Worm (Caenorhabditis elegans) whole organism, midembryonic: ENCODE data around the gene srv-9.
"Not testable (repeated sequence)": the region's sequence is repeated elsewhere in the genome, so short reads cannot be mapped to it uniquely, and the experiment has no call there.

Source experiments
- T22C8.4 ChIP-seq: fragments of 200-800 bp; sonication (Bioruptor generic); IDR thresholded peaks from 2 replicates; pipeline ENCODE4 v1.3.6; 2022; ENCODE audit warnings: missing genetic modification characterization, missing compliant biosample characterization
- cog-1 ChIP-seq: sonication (generic microtip); optimal IDR thresholded peaks from 2 replicates; lab custom pipeline; 2016; ENCODE audit warnings: missing genetic modification characterization, missing compliant biosample characterization
- flt-1 ChIP-seq: fragments of 200-800 bp; sonication (Bioruptor generic); IDR thresholded peaks from 2 replicates; pipeline ENCODE4 v1.3.6; 2022; ENCODE audit warnings: missing genetic modification characterization, missing compliant biosample characterization
- klf-2 ChIP-seq: fragments of 200-800 bp; sonication (Bioruptor generic); conservative IDR thresholded peaks from 2 replicates; pipeline ENCODE4 v1.3.6; 2022; ENCODE audit warnings: missing genetic modification reagents, missing genetic modification characterization, missing compliant biosample characterization
- med-1 ChIP-seq: sonication (generic microtip); optimal IDR thresholded peaks from 2 replicates; lab custom pipeline; 2017; ENCODE audit warnings: missing genetic modification characterization, mild to moderate bottlenecking, missing compliant biosample characterization, antibody characterized with exemption, missing genetic modification reagents; ENCODE audit not compliant: insufficient read depth
- ref-1 ChIP-seq: fragments of 200-800 bp; sonication (Bioruptor generic); conservative IDR thresholded peaks from 2 replicates; pipeline ENCODE4 v1.3.6; 2022; ENCODE audit warnings: missing genetic modification reagents, missing genetic modification characterization, missing compliant biosample characterization
- tab-1 ChIP-seq: fragments of 200-800 bp; sonication (Bioruptor generic); IDR thresholded peaks from 2 replicates; pipeline ENCODE4 v1.3.6; 2022; ENCODE audit warnings: missing genetic modification characterization, missing compliant biosample characterization
- ztf-23 ChIP-seq: fragments of 200-800 bp; sonication (Bioruptor generic); IDR thresholded peaks from 2 replicates; pipeline ENCODE4 v1.3.6; 2022; ENCODE audit warnings: missing genetic modification reagents, missing genetic modification characterization, missing compliant biosample characterization
- ztf-29 ChIP-seq: fragments of 200-800 bp; sonication (Bioruptor generic); IDR thresholded peaks from 2 replicates; pipeline ENCODE4 v1.3.6; 2022; ENCODE audit warnings: missing genetic modification reagents, missing genetic modification characterization, missing compliant biosample characterization

The srv-9 gene

ce11 chrV:13445229-13445949 is 22.4 kb upstream of the srv-9 start, which contains the start of gene Y2H9A.4:
TSS of gene Y2H9A.4 (plus strand) at chrV:13445899.
- no peak for TF ChIP-seq klf-2 (GFP tag; lab: Robert Waterston, UW)
- no peak for TF ChIP-seq med-1 (GFP tag; lab: Kevin White, UChicago)
- TF ChIP-seq tab-1 (GFP tag; lab: Robert Waterston, UW) = no peak
- TF ChIP-seq flt-1 (GFP tag; lab: Robert Waterston, UW) = no peak
- no peak for TF ChIP-seq ztf-23 (GFP tag; lab: Robert Waterston, UW)
- TF ChIP-seq ztf-29 (GFP tag; lab: Robert Waterston, UW) = no peak
- no peak for TF ChIP-seq ref-1 (GFP tag; lab: Robert Waterston, UW)
- TF ChIP-seq cog-1 (tag; lab: Kevin White, UChicago) = no peak
- no peak for TF ChIP-seq T22C8.4 (GFP tag; lab: Robert Waterston, UW)

ce11 chrV:13443535-13443934 is 20.6 kb upstream of the srv-9 start, which contains the start of gene Y2H9A.6:
TSS of gene Y2H9A.6 (plus strand) at chrV:13443835.
- TF ChIP-seq ztf-23, ref-1, flt-1 (GFP tag; lab: Robert Waterston, UW): not testable (repeated sequence)

- no peak for TF ChIP-seq ztf-29 (GFP tag; lab: Robert Waterston, UW)
- TF ChIP-seq cog-1 (tag; lab: Kevin White, UChicago) = no peak
- TF ChIP-seq med-1 (GFP tag; lab: Kevin White, UChicago) = no peak
- TF ChIP-seq T22C8.4 (GFP tag; lab: Robert Waterston, UW) = no peak
- TF ChIP-seq flt-1 (GFP tag; lab: Robert Waterston, UW) = no peak
- no peak for TF ChIP-seq klf-2 (GFP tag; lab: Robert Waterston, UW)
- TF ChIP-seq tab-1 (GFP tag; lab: Robert Waterston, UW) = no peak
- TF ChIP-seq ref-1 (GFP tag; lab: Robert Waterston, UW) = no peak
- TF ChIP-seq ztf-23 (GFP tag; lab: Robert Waterston, UW) = no peak
Measured at ce11 chrV:13442819-13443218, 19.9 kb upstream of the srv-9 start.

- TF ChIP-seq ztf-29 (GFP tag; lab: Robert Waterston, UW) = no peak
- TF ChIP-seq cog-1 (tag; lab: Kevin White, UChicago) = no peak
- no peak for TF ChIP-seq T22C8.4 (GFP tag; lab: Robert Waterston, UW)
- TF ChIP-seq ref-1 (GFP tag; lab: Robert Waterston, UW) = no peak
- no peak for TF ChIP-seq klf-2 (GFP tag; lab: Robert Waterston, UW)
- no peak for TF ChIP-seq ztf-23 (GFP tag; lab: Robert Waterston, UW)
Measured at ce11 chrV:13441661-13442060, 18.7 kb upstream of the srv-9 start, which contains the start of gene col-162. TSS of gene col-162 (plus strand) at chrV:13441961.

- no peak for TF ChIP-seq T22C8.4 (GFP tag; lab: Robert Waterston, UW)
- TF ChIP-seq med-1 (GFP tag; lab: Kevin White, UChicago) = no peak
- no peak for TF ChIP-seq ztf-23 (GFP tag; lab: Robert Waterston, UW)
- TF ChIP-seq ref-1 (GFP tag; lab: Robert Waterston, UW) = no peak
- no peak for TF ChIP-seq flt-1 (GFP tag; lab: Robert Waterston, UW)
- TF ChIP-seq ztf-29 (GFP tag; lab: Robert Waterston, UW) = no peak
- no peak for TF ChIP-seq klf-2 (GFP tag; lab: Robert Waterston, UW)
- no peak for TF ChIP-seq tab-1 (GFP tag; lab: Robert Waterston, UW)
- TF ChIP-seq cog-1 (tag; lab: Kevin White, UChicago) = no peak
Measured at ce11 chrV:13437473-13438074, 14.6 kb upstream of the srv-9 start, which contains the start of gene mes-4. TSS of gene mes-4 (minus strand) at chrV:13437545.

ce11 chrV:13432364-13432763 is 9.4 kb upstream of the srv-9 start, which contains the start of gene srd-17:
TSS of gene srd-17 (minus strand) at chrV:13432714.
- TF ChIP-seq klf-2 (GFP tag; lab: Robert Waterston, UW) (no peak), T22C8.4 (GFP tag; lab: Robert Waterston, UW) (no peak), ztf-29 (GFP tag; lab: Robert Waterston, UW) (no peak), med-1 (GFP tag; lab: Kevin White, UChicago) (no peak), cog-1 (tag; lab: Kevin White, UChicago) (no peak), ztf-23 (GFP tag; lab: Robert Waterston, UW) (no peak), flt-1 (GFP tag; lab: Robert Waterston, UW) (no peak), ref-1 (GFP tag; lab: Robert Waterston, UW) (no peak), tab-1 (GFP tag; lab: Robert Waterston, UW) (no peak)

- TF ChIP-seq ztf-23 (GFP tag; lab: Robert Waterston, UW) (no peak), ztf-29 (GFP tag; lab: Robert Waterston, UW) (no peak), cog-1 (tag; lab: Kevin White, UChicago) (no peak), med-1 (GFP tag; lab: Kevin White, UChicago) (no peak), klf-2 (GFP tag; lab: Robert Waterston, UW) (no peak), tab-1 (GFP tag; lab: Robert Waterston, UW) (no peak), T22C8.4 (GFP tag; lab: Robert Waterston, UW) (no peak), ref-1 (GFP tag; lab: Robert Waterston, UW) (no peak), flt-1 (GFP tag; lab: Robert Waterston, UW) (no peak)
Measured at ce11 chrV:13428660-13429059, 5.7 kb upstream of the srv-9 start, which contains the start of gene srd-19. TSS of gene srd-19 (minus strand) at chrV:13428760.

- TF ChIP-seq med-1 (GFP tag; lab: Kevin White, UChicago) = no peak
- no peak for TF ChIP-seq cog-1 (tag; lab: Kevin White, UChicago)
- TF ChIP-seq tab-1 (GFP tag; lab: Robert Waterston, UW) = no peak
- TF ChIP-seq ztf-23 (GFP tag; lab: Robert Waterston, UW) = no peak
- TF ChIP-seq flt-1 (GFP tag; lab: Robert Waterston, UW) = no peak
- no peak for TF ChIP-seq klf-2 (GFP tag; lab: Robert Waterston, UW)
- no peak for TF ChIP-seq T22C8.4 (GFP tag; lab: Robert Waterston, UW)
- TF ChIP-seq ztf-29 (GFP tag; lab: Robert Waterston, UW) = no peak
- no peak for TF ChIP-seq ref-1 (GFP tag; lab: Robert Waterston, UW)
Measured at ce11 chrV:13427378-13427777, 4.4 kb upstream of the srv-9 start.
